In genomic region chrII:7075564-7076228, ce11 we compare ENCODE assay signal across 1 worm cellular context.
TF ChIP-seq lines count a peak whose summit lies in the region.

Gene T02G5.7, plus strand, starts transcription at chrII:7075614.

TF ChIP-seq in whole organism, young adult, 124 proteins besides CTCF, POLR2A, EP300 and RAD21 (continued from another document):
- TF ChIP-seq F55B11.4 (tag; optimal IDR thresholded peaks at IDR 0.05; lab: Kevin White, UChicago; ENCODE audit: borderline replicate concordance, insufficient read depth), result no peak
- TF ChIP-seq ceh-40 (GFP tag; IDR thresholded peaks at IDR 0.05; lab: Robert Waterston, UW), result no peak
- no peak for TF ChIP-seq fkh-3 (tag; optimal IDR thresholded peaks at IDR 0.05; lab: Kevin White, UChicago)
- no peak for TF ChIP-seq snpc-1.1 (tag; optimal IDR thresholded peaks at IDR 0.05; lab: Kevin White, UChicago; ENCODE audit: insufficient read depth)
- no peak for TF ChIP-seq rpc-1 (optimal IDR thresholded peaks at IDR 0.05; lab: Kevin White, UChicago)
- TF ChIP-seq rpc-1 (tag; optimal IDR thresholded peaks at IDR 0.05; lab: Kevin White, UChicago), result no peak
- no peak for TF ChIP-seq nhr-27 (tag; optimal IDR thresholded peaks at IDR 0.05; lab: Kevin White, UChicago)
- no peak for TF ChIP-seq snpc-3.4 (tag; optimal IDR thresholded peaks at IDR 0.05; lab: Kevin White, UChicago)
- TF ChIP-seq lir-1 (GFP tag; conservative IDR thresholded peaks at IDR 0.05; lab: Robert Waterston, UW), result no peak
- peak; percentile 59; the same call in 1 of the 2 replicates for TF ChIP-seq B0336.3 (GFP tag; IDR thresholded peaks at IDR 0.05; lab: Robert Waterston, UW)
- TF ChIP-seq nhr-179 (tag; optimal IDR thresholded peaks at IDR 0.05; lab: Kevin White, UChicago), result no peak
- TF ChIP-seq nhr-80 (tag; optimal IDR thresholded peaks at IDR 0.05; lab: Kevin White, UChicago), result no peak
- TF ChIP-seq madf-8 (GFP tag; conservative IDR thresholded peaks at IDR 0.05; lab: Robert Waterston, UW), result no peak
- TF ChIP-seq mxl-1 (tag; optimal IDR thresholded peaks at IDR 0.05; lab: Kevin White, UChicago), result no peak
- TF ChIP-seq nhr-120 (GFP tag; IDR thresholded peaks at IDR 0.05; lab: Robert Waterston, UW), result no peak
- no peak for TF ChIP-seq cebp-2 (GFP tag; IDR thresholded peaks at IDR 0.05; lab: Robert Waterston, UW)
- TF ChIP-seq pha-4 (tag; optimal IDR thresholded peaks at IDR 0.05; lab: Kevin White, UChicago), result no peak
- no peak for TF ChIP-seq mes-4 (tag; optimal IDR thresholded peaks at IDR 0.05; lab: Kevin White, UChicago)
- no peak for TF ChIP-seq lsl-1 (GFP tag; optimal IDR thresholded peaks at IDR 0.05; lab: Kevin White, UChicago)
- no peak for TF ChIP-seq ceh-58 (GFP tag; IDR thresholded peaks at IDR 0.05; lab: Robert Waterston, UW)
- no peak for TF ChIP-seq sdz-38 (tag; optimal IDR thresholded peaks at IDR 0.05; lab: Kevin White, UChicago)
- TF ChIP-seq ztf-25 (GFP tag; IDR thresholded peaks at IDR 0.05; lab: Robert Waterston, UW), result no peak
- TF ChIP-seq pbrm-1 (GFP tag; IDR thresholded peaks at IDR 0.05; lab: Robert Waterston, UW), result 0 out of 2 replicates have a peak, but pooled peaks have one; percentile 15
- no peak for TF ChIP-seq ets-4 (GFP tag; optimal IDR thresholded peaks at IDR 0.05; lab: Kevin White, UChicago)
- TF ChIP-seq efl-1 (GFP tag; optimal IDR thresholded peaks at IDR 0.05; lab: Kevin White, UChicago), result no peak
- no peak for TF ChIP-seq lsy-27 (tag; optimal IDR thresholded peaks at IDR 0.05; lab: Kevin White, UChicago; ENCODE audit: borderline replicate concordance, insufficient read depth)
- peak; percentile 29; the same call in 1 of the 2 replicates for TF ChIP-seq madf-6 (GFP tag; IDR thresholded peaks at IDR 0.05; lab: Robert Waterston, UW)
- no peak for TF ChIP-seq hlh-26 (GFP tag; conservative IDR thresholded peaks at IDR 0.05; lab: Robert Waterston, UW)
- TF ChIP-seq chd-7 (tag; optimal IDR thresholded peaks at IDR 0.05; lab: Kevin White, UChicago), result peak; percentile 21
- no peak for TF ChIP-seq let-607 (tag; optimal IDR thresholded peaks at IDR 0.05; lab: Kevin White, UChicago)
- TF ChIP-seq lin-40 (tag; optimal IDR thresholded peaks at IDR 0.05; lab: Kevin White, UChicago), result no peak
- TF ChIP-seq K11D2.4 (GFP tag; IDR thresholded peaks at IDR 0.05; lab: Robert Waterston, UW), result no peak; the same call in 1 of the 2 replicates
- no peak for TF ChIP-seq tlf-1 (GFP tag; optimal IDR thresholded peaks at IDR 0.05; lab: Kevin White, UChicago)
- TF ChIP-seq tbx-9 (tag; optimal IDR thresholded peaks at IDR 0.05; lab: Kevin White, UChicago; ENCODE audit: borderline replicate concordance), result no peak
- no peak for TF ChIP-seq dpl-1 (GFP tag; optimal IDR thresholded peaks at IDR 0.05; lab: Kevin White, UChicago)
- no peak for TF ChIP-seq somi-1 (GFP tag; optimal IDR thresholded peaks at IDR 0.05; lab: Kevin White, UChicago)
- TF ChIP-seq lin-54 (GFP tag; optimal IDR thresholded peaks at IDR 0.05; lab: Kevin White, UChicago), result peak; percentile 5
- TF ChIP-seq ztf-28 (GFP tag; IDR thresholded peaks at IDR 0.05; lab: Robert Waterston, UW), result no peak
- TF ChIP-seq snpc-4 (GFP tag; optimal IDR thresholded peaks at IDR 0.05; lab: Kevin White, UChicago), result no peak
- no peak for TF ChIP-seq snpc-4 (tag; optimal IDR thresholded peaks at IDR 0.05; lab: Kevin White, UChicago)
- no peak for TF ChIP-seq sptf-2 (GFP tag; optimal IDR thresholded peaks at IDR 0.05; lab: Kevin White, UChicago)
- no peak for TF ChIP-seq madf-3 (GFP tag; IDR thresholded peaks at IDR 0.05; lab: Robert Waterston, UW)
- TF ChIP-seq F39B2.1 (GFP tag; IDR thresholded peaks at IDR 0.05; lab: Robert Waterston, UW), result no peak
- TF ChIP-seq Y67H2A.10 (GFP tag; conservative IDR thresholded peaks at IDR 0.05; lab: Robert Waterston, UW), result no peak
- no peak for TF ChIP-seq ztf-3 (GFP tag; optimal IDR thresholded peaks at IDR 0.05; lab: Kevin White, UChicago)
- no peak for TF ChIP-seq hrde-1 (tag; optimal IDR thresholded peaks at IDR 0.05; lab: Kevin White, UChicago; ENCODE audit: borderline replicate concordance)
- TF ChIP-seq unc-62 (GFP tag; optimal IDR thresholded peaks at IDR 0.05; lab: Kevin White, UChicago), result no peak
- TF ChIP-seq atf-7 (tag; optimal IDR thresholded peaks at IDR 0.05; lab: Kevin White, UChicago), result no peak
- no peak for TF ChIP-seq Y56A3A.18 (GFP tag; IDR thresholded peaks at IDR 0.05; lab: Robert Waterston, UW)
- TF ChIP-seq ceh-91 (GFP tag; IDR thresholded peaks at IDR 0.05; lab: Robert Waterston, UW), result no peak
- no peak for TF ChIP-seq attf-6 (GFP tag; IDR thresholded peaks at IDR 0.05; lab: Robert Waterston, UW)
- no peak for TF ChIP-seq ccch-3 (GFP tag; optimal IDR thresholded peaks at IDR 0.05; lab: Kevin White, UChicago)
- TF ChIP-seq Y53F4B.3 (GFP tag; IDR thresholded peaks at IDR 0.05; lab: Robert Waterston, UW), result no peak
- TF ChIP-seq let-526 (GFP tag; IDR thresholded peaks at IDR 0.05; lab: Robert Waterston, UW), result no peak
- TF ChIP-seq lin-35 (GFP tag; optimal IDR thresholded peaks at IDR 0.05; lab: Kevin White, UChicago), result peak in 1 of 3 experiments; percentile 3
- TF ChIP-seq egrh-3 (GFP tag; IDR thresholded peaks at IDR 0.05; lab: Robert Waterston, UW), result no peak
- no peak for TF ChIP-seq unc-130 (GFP tag; optimal IDR thresholded peaks at IDR 0.05; lab: Kevin White, UChicago)
- no peak; the same call in 1 of the 2 replicates for TF ChIP-seq hmg-1.2 (GFP tag; IDR thresholded peaks at IDR 0.05; lab: Robert Waterston, UW)
- no peak for TF ChIP-seq xnd-1 (tag; optimal IDR thresholded peaks at IDR 0.05; lab: Kevin White, UChicago)
- TF ChIP-seq C06A6.2 (GFP tag; conservative IDR thresholded peaks at IDR 0.05; lab: Robert Waterston, UW), result 0 out of 2 replicates have a peak, but pooled peaks have one; percentile 44
- no peak for TF ChIP-seq lin-26 (GFP tag; IDR thresholded peaks at IDR 0.05; lab: Robert Waterston, UW)
- no peak for TF ChIP-seq F57C9.4 (tag; optimal IDR thresholded peaks at IDR 0.05; lab: Kevin White, UChicago)
- peak; percentile 29 for TF ChIP-seq ama-1 (optimal IDR thresholded peaks at IDR 0.05; lab: Kevin White, UChicago)
- TF ChIP-seq ama-1 (GFP tag; optimal IDR thresholded peaks at IDR 0.05; lab: Kevin White, UChicago), result no peak
- TF ChIP-seq F37B4.10 (GFP tag; IDR thresholded peaks at IDR 0.05; lab: Robert Waterston, UW), result no peak
- TF ChIP-seq F33H1.4 (GFP tag; IDR thresholded peaks at IDR 0.05; lab: Robert Waterston, UW), result no peak
- TF ChIP-seq hmg-20 (GFP tag; IDR thresholded peaks at IDR 0.05; lab: Robert Waterston, UW), result no peak
- TF ChIP-seq bed-2 (GFP tag; IDR thresholded peaks at IDR 0.05; lab: Robert Waterston, UW), result no peak
- no peak for TF ChIP-seq gei-17 (GFP tag; optimal IDR thresholded peaks at IDR 0.05; lab: Kevin White, UChicago)
- peak; percentile 20 for TF ChIP-seq ztf-22 (GFP tag; optimal IDR thresholded peaks at IDR 0.05; lab: Kevin White, UChicago)
- TF ChIP-seq nfya-2 (GFP tag; IDR thresholded peaks at IDR 0.05; lab: Robert Waterston, UW), result no peak
- no peak for TF ChIP-seq attf-5 (GFP tag; optimal IDR thresholded peaks at IDR 0.05; lab: Kevin White, UChicago)
- TF ChIP-seq zim-3 (tag; optimal IDR thresholded peaks at IDR 0.05; lab: Kevin White, UChicago), result peak; percentile 74
- TF ChIP-seq B0261.1 (tag; optimal IDR thresholded peaks at IDR 0.05; lab: Kevin White, UChicago), result no peak
